Fruit fly (Drosophila melanogaster) whole organism, embryonic: Measurements from ENCODE around the gene serp.
"Not testable (repeated sequence)": the region's sequence is repeated elsewhere in the genome, so short reads cannot be mapped to it uniquely, and the experiment has no call there.

Source experiments
- CG12104 ChIP-seq: fragments of 200-800 bp; sonication (Bioruptor generic); optimal IDR thresholded peaks from 3 replicates; lab custom pipeline; 2016; ENCODE audit warnings: missing biosample characterization, missing genetic modification characterization
- CG30020 ChIP-seq: fragments of 200-800 bp; optimal IDR thresholded peaks from 2 replicates; lab custom pipeline; 2019; ENCODE audit warnings: missing biosample characterization, mild to moderate bottlenecking, missing genetic modification characterization, moderate library complexity
- CG3847 ChIP-seq: fragments of 200-800 bp; sonication (Bioruptor generic); IDR thresholded peaks from 2 replicates; pipeline ENCODE4 v1.3.6; 2022; ENCODE audit warnings: missing biosample characterization, missing genetic modification characterization
- CG8388 ChIP-seq: fragments of 200-800 bp; sonication (Bioruptor generic); optimal IDR thresholded peaks from 2 replicates; lab custom pipeline; 2019; ENCODE audit warnings: missing biosample characterization, mild to moderate bottlenecking, missing genetic modification characterization, moderate library complexity
- Fer2 ChIP-seq: fragments of 200-800 bp; sonication (Bioruptor generic); optimal IDR thresholded peaks from 2 replicates; lab custom pipeline; 2018; ENCODE audit warnings: missing biosample characterization, mild to moderate bottlenecking, missing genetic modification characterization, moderate library complexity
- PHDP ChIP-seq: fragments of 200-800 bp; sonication (Bioruptor generic); optimal IDR thresholded peaks from 3 replicates; lab custom pipeline; 2018; ENCODE audit warnings: missing biosample characterization, mild to moderate bottlenecking, missing genetic modification characterization, moderate library complexity

- TF ChIP-seq CG12104 (GFP tag; lab: Kevin White, UChicago); CG3847 (GFP tag; lab: Robert Waterston, UW); CG30020 (tag; lab: Kevin White, UChicago); PHDP (tag; lab: Kevin White, UChicago); CG8388 (GFP tag; lab: Kevin White, UChicago); Fer2 (tag; lab: Kevin White, UChicago): not testable (repeated sequence)
These were observed 41.8 kb upstream of the serp start, which contains the start of gene CG42638 for dm6 chr3L:19749644-19750043.
